Worm (Caenorhabditis elegans) whole organism, late embryonic: ENCODE data around the gene F11D5.5.

ENCODE experiments used
- C08G9.2 ChIP-seq: sonication (generic microtip); optimal IDR thresholded peaks from 2 replicates; lab custom pipeline; 2016; ENCODE audit warnings: mild to moderate bottlenecking, missing genetic modification characterization, moderate library complexity, missing compliant biosample characterization
- K09A11.1 ChIP-seq: sonication (generic microtip); optimal IDR thresholded peaks from 2 replicates; lab custom pipeline; 2017; ENCODE audit warnings: antibody characterized with exemption, mild to moderate bottlenecking, missing genetic modification characterization, missing compliant biosample characterization; ENCODE audit not compliant: insufficient read depth
- T23F11.4 ChIP-seq: fragments of 200-800 bp; sonication (Bioruptor generic); optimal IDR thresholded peaks from 2 replicates; lab custom pipeline; 2018; ENCODE audit warnings: mild to moderate bottlenecking, missing genetic modification characterization, missing compliant biosample characterization
- ahr-1 ChIP-seq: sonication (generic microtip); optimal IDR thresholded peaks from 2 replicates; lab custom pipeline; 2016; ENCODE audit warnings: missing genetic modification characterization, missing compliant biosample characterization
- ama-1 ChIP-seq: fragments of 150-350 bp; optimal IDR thresholded peaks from 2 replicates; lab custom pipeline; 2014
- ceh-14 ChIP-seq: sonication (generic microtip); optimal IDR thresholded peaks from 2 replicates; lab custom pipeline; 2016; ENCODE audit warnings: missing genotype, missing genetic modification characterization, missing compliant biosample characterization
- ceh-2 ChIP-seq: sonication (generic microtip); optimal IDR thresholded peaks from 2 replicates; lab custom pipeline; 2016; ENCODE audit warnings: missing genotype, missing genetic modification characterization, missing compliant biosample characterization
- ceh-31 ChIP-seq: sonication (generic microtip); optimal IDR thresholded peaks from 2 replicates; lab custom pipeline; 2016; ENCODE audit warnings: missing genetic modification characterization, missing compliant biosample characterization
- ceh-34 ChIP-seq: sonication (generic microtip); optimal IDR thresholded peaks from 2 replicates; lab custom pipeline; 2016; ENCODE audit warnings: mild to moderate bottlenecking, missing genetic modification characterization, missing compliant biosample characterization
- ceh-45 ChIP-seq: fragments of 200-800 bp; sonication (Bioruptor generic); IDR thresholded peaks from 2 replicates; pipeline ENCODE4 v1.3.6; 2022; ENCODE audit warnings: missing genetic modification reagents, missing genetic modification characterization, missing compliant biosample characterization
- ceh-6 ChIP-seq: fragments of 200-800 bp; sonication (Bioruptor generic); optimal IDR thresholded peaks from 2 replicates; lab custom pipeline; 2018; ENCODE audit warnings: mild to moderate bottlenecking, missing genetic modification characterization, missing compliant biosample characterization
- ceh-9 ChIP-seq: sonication (generic microtip); optimal IDR thresholded peaks from 2 replicates; lab custom pipeline; 2016; ENCODE audit warnings: mild to moderate bottlenecking, missing genetic modification characterization, inconsistent platforms, missing compliant biosample characterization
- elt-2 ChIP-seq: sonication (generic microtip); optimal IDR thresholded peaks from 2 replicates; lab custom pipeline; 2016; ENCODE audit warnings: missing genetic modification reagents, missing genetic modification characterization, missing compliant biosample characterization
- elt-4 ChIP-seq: sonication (generic microtip); optimal IDR thresholded peaks from 2 replicates; lab custom pipeline; 2016; ENCODE audit warnings: missing genetic modification characterization, missing compliant biosample characterization
- ets-4 ChIP-seq: sonication (generic microtip); optimal IDR thresholded peaks from 2 replicates; lab custom pipeline; 2016; ENCODE audit warnings: missing genetic modification characterization, missing compliant biosample characterization
- eyg-1 ChIP-seq: sonication (generic microtip); optimal IDR thresholded peaks from 2 replicates; lab custom pipeline; 2016; ENCODE audit warnings: missing genotype, missing genetic modification characterization, missing compliant biosample characterization
- fkh-10 ChIP-seq: fragments of 150-350 bp; optimal IDR thresholded peaks from 2 replicates; lab custom pipeline; 2014; ENCODE audit warnings: missing biosample characterization, missing genetic modification reagents, missing genetic modification characterization
- fkh-6 ChIP-seq: sonication (generic microtip); optimal IDR thresholded peaks from 2 replicates; lab custom pipeline; 2016; ENCODE audit warnings: missing genetic modification characterization, missing compliant biosample characterization
- hlh-13 ChIP-seq: fragments of 200-800 bp; sonication (Bioruptor generic); optimal IDR thresholded peaks from 2 replicates; lab custom pipeline; 2018; ENCODE audit warnings: mild to moderate bottlenecking, missing genetic modification characterization, missing compliant biosample characterization
- hlh-6 ChIP-seq: sonication (generic microtip); optimal IDR thresholded peaks from 2 replicates; lab custom pipeline; 2016; ENCODE audit warnings: missing genotype, missing genetic modification characterization, missing compliant biosample characterization
- lim-6 ChIP-seq: sonication (generic microtip); optimal IDR thresholded peaks from 2 replicates; lab custom pipeline; 2016; ENCODE audit warnings: missing genetic modification characterization, missing compliant biosample characterization
- lin-11 ChIP-seq: fragments of 200-800 bp; sonication (Bioruptor generic); optimal IDR thresholded peaks from 2 replicates; lab custom pipeline; 2018; ENCODE audit warnings: mild to moderate bottlenecking, missing genetic modification characterization, missing compliant biosample characterization
- madf-2 ChIP-seq: sonication (generic microtip); optimal IDR thresholded peaks from 2 replicates; lab custom pipeline; 2017; ENCODE audit warnings: missing genetic modification characterization, missing compliant biosample characterization
- mec-3 ChIP-seq: sonication (generic microtip); optimal IDR thresholded peaks from 2 replicates; lab custom pipeline; 2016; ENCODE audit warnings: borderline replicate concordance, missing genetic modification characterization, missing compliant biosample characterization
- nfya-1 ChIP-seq: sonication (generic microtip); optimal IDR thresholded peaks from 2 replicates; lab custom pipeline; 2017; ENCODE audit warnings: missing genetic modification characterization, mild to moderate bottlenecking, missing compliant biosample characterization, antibody characterized with exemption, moderate library complexity
- nhr-11 ChIP-seq: fragments of 150-350 bp; optimal IDR thresholded peaks from 2 replicates; lab custom pipeline; 2014; ENCODE audit warnings: missing biosample characterization, missing genetic modification characterization
- nhr-232 ChIP-seq: sonication (generic microtip); optimal IDR thresholded peaks from 2 replicates; lab custom pipeline; 2016; ENCODE audit warnings: missing genetic modification characterization, missing compliant biosample characterization
- pag-3 ChIP-seq: sonication (generic microtip); optimal IDR thresholded peaks from 2 replicates; lab custom pipeline; 2016; ENCODE audit warnings: missing compliant biosample characterization, missing genetic modification characterization, borderline replicate concordance
- pat-9 ChIP-seq: fragments of 200-800 bp; sonication (Bioruptor generic); optimal IDR thresholded peaks from 2 replicates; lab custom pipeline; 2018; ENCODE audit warnings: mild to moderate bottlenecking, missing genetic modification characterization, moderate library complexity, missing compliant biosample characterization
- pha-4 ChIP-seq: fragments of 150-350 bp; optimal IDR thresholded peaks from 2 replicates; lab custom pipeline; 2018; ENCODE audit warnings: missing biosample characterization, missing genetic modification reagents, missing genetic modification characterization
- pqm-1 ChIP-seq: sonication (generic microtip); optimal IDR thresholded peaks from 2 replicates; lab custom pipeline; 2016; ENCODE audit warnings: missing genetic modification characterization, missing compliant biosample characterization
- ref-2 ChIP-seq: sonication (generic microtip); optimal IDR thresholded peaks from 2 replicates; lab custom pipeline; 2016; ENCODE audit warnings: missing genetic modification characterization, missing compliant biosample characterization
- sdc-2 ChIP-seq: sonication (generic microtip); optimal IDR thresholded peaks from 2 replicates; lab custom pipeline; 2016; ENCODE audit warnings: missing genotype, missing genetic modification characterization, missing compliant biosample characterization
- sox-2 ChIP-seq: fragments of 200-800 bp; sonication (Bioruptor generic); IDR thresholded peaks from 2 replicates; pipeline ENCODE4 v1.3.6; 2022; ENCODE audit warnings: missing genetic modification reagents, missing genetic modification characterization, missing compliant biosample characterization
- syd-9 ChIP-seq: sonication (generic microtip); optimal IDR thresholded peaks from 2 replicates; lab custom pipeline; 2016; ENCODE audit warnings: mild to moderate bottlenecking, missing genetic modification characterization, moderate library complexity, missing compliant biosample characterization
- tbx-7 ChIP-seq: sonication (generic microtip); optimal IDR thresholded peaks from 2 replicates; lab custom pipeline; 2016; ENCODE audit warnings: missing genotype, missing genetic modification characterization, missing compliant biosample characterization
- ttx-3 ChIP-seq: sonication (generic microtip); optimal IDR thresholded peaks from 2 replicates; lab custom pipeline; 2016; ENCODE audit warnings: missing genetic modification reagents, missing genetic modification characterization, missing compliant biosample characterization
- unc-3 ChIP-seq, 2 experiments: fragments of 200-800 bp in 1 of 2; sonication (Bioruptor generic) in 1 of 2; sonication (generic microtip) in 1 of 2; conservative IDR thresholded peaks in 1 of 2; optimal IDR thresholded peaks in 1 of 2; 2 replicates each; pipeline versions ENCODE4 v1.3.6 to Lab custom; 2016 to 2022; ENCODE audit warnings: missing compliant biosample characterization in 2 of 2, missing genetic modification characterization in 2 of 2, missing genetic modification reagents in 1 of 2
- unc-42 ChIP-seq: sonication (generic microtip); optimal IDR thresholded peaks from 2 replicates; lab custom pipeline; 2016; ENCODE audit warnings: missing genotype, missing genetic modification characterization, missing compliant biosample characterization
- unc-55 ChIP-seq: sonication (generic microtip); optimal IDR thresholded peaks from 2 replicates; lab custom pipeline; 2017; ENCODE audit warnings: missing biosample characterization, missing genetic modification reagents, missing genetic modification characterization
- unc-86 ChIP-seq: sonication (generic microtip); optimal IDR thresholded peaks from 2 replicates; lab custom pipeline; 2016; ENCODE audit warnings: missing genetic modification characterization, missing compliant biosample characterization
- ztf-16 ChIP-seq: sonication (generic microtip); optimal IDR thresholded peaks from 2 replicates; lab custom pipeline; 2017; ENCODE audit warnings: missing genetic modification characterization, missing compliant biosample characterization

The F11D5.5 gene

DNA sequence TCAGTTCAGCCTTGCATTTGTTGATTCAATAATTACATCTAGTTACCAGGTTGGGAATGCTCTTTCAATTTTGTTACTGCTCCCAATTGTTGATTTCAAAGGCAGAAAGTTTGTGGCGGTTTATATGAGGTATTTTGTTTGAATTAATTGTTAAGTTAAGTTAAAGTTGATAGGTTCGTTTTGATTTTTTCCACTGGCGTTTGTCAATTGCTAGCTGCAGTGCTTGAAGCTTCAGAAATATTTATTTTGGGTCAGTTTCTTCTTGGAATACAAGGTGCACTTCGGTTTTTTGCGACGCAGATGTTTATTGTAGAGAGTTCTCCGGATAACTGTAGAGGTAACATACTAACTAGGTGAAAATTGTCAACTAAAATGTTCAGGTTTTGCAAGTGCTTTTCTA is at the start of gene F11D5.5:
Gene F11D5.5 (plus strand): TSS at position 301 of the 400 bp plus-strand sequence.
- TF ChIP-seq pha-4 (tag; lab: Kevin White, UChicago) (no peak), pat-9 (no peak)
- TF ChIP-seq, all 69 proteins: peak for 0

DNA sequence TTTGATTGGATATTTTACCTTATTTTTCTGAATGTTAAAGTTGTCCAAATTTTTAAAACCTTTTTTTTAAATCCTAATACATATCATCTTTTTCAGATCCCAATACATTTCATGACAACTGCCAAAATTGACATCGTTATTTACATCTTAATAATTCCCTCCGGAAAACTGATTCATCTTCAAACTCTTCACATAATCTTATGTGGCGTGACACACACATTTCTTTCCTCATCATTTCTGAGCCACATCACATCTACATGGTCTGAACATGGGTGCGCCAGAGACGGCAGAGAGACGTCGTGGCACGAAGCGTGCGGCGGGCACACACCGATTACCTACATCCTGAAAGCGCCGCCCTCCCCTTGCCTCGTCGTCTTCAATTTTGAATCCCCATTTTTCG is 49.4 kb upstream of the F11D5.5 start, which contains the start of gene tba-9:
Gene tba-9 (plus strand): TSS at position 301 of the 400 bp plus-strand sequence.
- TF ChIP-seq tbx-7 (tag; lab: Kevin White, UChicago), result no peak
- TF ChIP-seq sdc-2 (tag; lab: Kevin White, UChicago), result no peak
- TF ChIP-seq C08G9.2 (tag; lab: Kevin White, UChicago), result no peak
- TF ChIP-seq lim-6 (tag; lab: Kevin White, UChicago), result no peak
- no peak for TF ChIP-seq ref-2
- no peak for TF ChIP-seq nhr-11 (tag; lab: Kevin White, UChicago)
- TF ChIP-seq unc-42 (tag; lab: Kevin White, UChicago), result no peak
- TF ChIP-seq ahr-1 (tag; lab: Kevin White, UChicago), result no peak
- TF ChIP-seq unc-3 (GFP tag; conservative IDR thresholded peaks at IDR 0.05; lab: Robert Waterston, UW), result no peak
- no peak for TF ChIP-seq unc-3 (tag; optimal IDR thresholded peaks at IDR 0.05; lab: Kevin White, UChicago)
- TF ChIP-seq ceh-6 (GFP tag; lab: Kevin White, UChicago), result no peak
- TF ChIP-seq eyg-1 (tag; lab: Kevin White, UChicago), result no peak
- no peak for TF ChIP-seq lin-11 (tag; lab: Kevin White, UChicago)
- TF ChIP-seq ceh-31, result no peak
- TF ChIP-seq fkh-10 (GFP tag; lab: Kevin White, UChicago), result no peak
- TF ChIP-seq pqm-1 (tag; lab: Kevin White, UChicago), result no peak
- no peak for TF ChIP-seq hlh-6 (tag; lab: Kevin White, UChicago)

- no peak for TF ChIP-seq ceh-14 (tag; lab: Kevin White, UChicago)
- no peak for TF ChIP-seq ceh-9 (tag; lab: Kevin White, UChicago)
- TF ChIP-seq elt-2, result peak; percentile 97
- TF ChIP-seq hlh-6 (tag; lab: Kevin White, UChicago), result no peak
- no peak for TF ChIP-seq sdc-2 (tag; lab: Kevin White, UChicago)
- TF ChIP-seq elt-4, result no peak
- no peak for TF ChIP-seq sox-2 (GFP tag; lab: Robert Waterston, UW)
- no peak for TF ChIP-seq ztf-16
- no peak for TF ChIP-seq ttx-3
- TF ChIP-seq pqm-1 (tag; lab: Kevin White, UChicago), result peak; percentile 39
- peak; percentile 53 for TF ChIP-seq unc-55
- TF ChIP-seq ets-4 (tag; lab: Kevin White, UChicago), result no peak
- no peak for TF ChIP-seq nfya-1
- no peak for TF ChIP-seq syd-9 (tag; lab: Kevin White, UChicago)
- no peak for TF ChIP-seq ceh-34
These were observed 44.9 kb upstream of the F11D5.5 start, which contains the start of gene lbp-3 for ce11 chrX:3256784-3257493. lbp-3 (plus strand) TSS chrX:3257372.

- no peak for TF ChIP-seq mec-3
- no peak for TF ChIP-seq hlh-6 (tag; lab: Kevin White, UChicago)
- TF ChIP-seq ceh-45 (GFP tag; lab: Robert Waterston, UW), result no peak
- no peak for TF ChIP-seq lin-11 (tag; lab: Kevin White, UChicago)
- TF ChIP-seq unc-86 (tag; lab: Kevin White, UChicago), result no peak
- TF ChIP-seq ama-1 (lab: Kevin White, UChicago), result no peak
- TF ChIP-seq nhr-232 (tag; lab: Kevin White, UChicago), result no peak
- TF ChIP-seq hlh-13, result no peak
- no peak for TF ChIP-seq ceh-2
- TF ChIP-seq madf-2, result no peak
- no peak for TF ChIP-seq pag-3
- no peak for TF ChIP-seq T23F11.4 (GFP tag; lab: Kevin White, UChicago)
- no peak for TF ChIP-seq C08G9.2 (tag; lab: Kevin White, UChicago)
- TF ChIP-seq pha-4 (tag; lab: Kevin White, UChicago), result no peak
- TF ChIP-seq syd-9 (tag; lab: Kevin White, UChicago), result no peak
- no peak for TF ChIP-seq K09A11.1 (tag; lab: Kevin White, UChicago)
- TF ChIP-seq ceh-9 (tag; lab: Kevin White, UChicago), result no peak
- no peak for TF ChIP-seq ceh-6 (GFP tag; lab: Kevin White, UChicago)
- TF ChIP-seq fkh-6 (tag; lab: Kevin White, UChicago), result no peak
- no peak for TF ChIP-seq ztf-16
These were observed 43.0 kb upstream of the F11D5.5 start, which contains the start of gene lbp-1 for ce11 chrX:3258842-3259241. lbp-1 (plus strand) TSS chrX:3259142.
